Worm (Caenorhabditis elegans) whole organism, L4 larva: ENCODE results near the gene Y20C6A.4.

Experiments used
- Y5F2A.4 ChIP-seq: fragments of 200-800 bp; sonication (Bioruptor generic); optimal IDR thresholded peaks from 2 replicates; lab custom pipeline; 2018; ENCODE audit warnings: mild to moderate bottlenecking, missing genetic modification characterization, missing compliant biosample characterization
- ZK546.5 ChIP-seq, 2 experiments: sonication (generic microtip); optimal IDR thresholded peaks; 2 replicates each; lab custom pipeline; 2017; ENCODE audit warnings: missing biosample characterization in 2 of 2, missing genetic modification characterization in 2 of 2
- ama-1 ChIP-seq: fragments of 150-350 bp; optimal IDR thresholded peaks from 2 replicates; lab custom pipeline; 2014; ENCODE audit warnings: inconsistent platforms, mixed read lengths
- ceh-20 ChIP-seq: fragments of 200-800 bp; sonication (Bioruptor generic); IDR thresholded peaks from 2 replicates; pipeline ENCODE4 v1.3.6; 2022; ENCODE audit warnings: missing genetic modification reagents, missing genetic modification characterization, missing compliant biosample characterization
- ceh-82 ChIP-seq: sonication (generic microtip); optimal IDR thresholded peaks from 2 replicates; lab custom pipeline; 2017; ENCODE audit warnings: missing biosample characterization, missing genetic modification characterization
- daf-12 ChIP-seq: fragments of 150-350 bp; optimal IDR thresholded peaks from 2 replicates; lab custom pipeline; 2014; ENCODE audit warnings: missing biosample characterization, missing genetic modification reagents, missing genetic modification characterization
- daf-16 ChIP-seq, 3 experiments: sonication (generic microtip); optimal IDR thresholded peaks; 2 replicates each; lab custom pipeline; 2016 to 2017; ENCODE audit warnings: missing genetic modification characterization in 3 of 3, missing genetic modification reagents in 3 of 3, mild to moderate bottlenecking in 2 of 3, missing compliant biosample characterization in 2 of 3, missing biosample characterization in 1 of 3, moderate library complexity in 1 of 3
- daf-19 ChIP-seq: fragments of 200-800 bp; sonication (Bioruptor generic); conservative IDR thresholded peaks from 2 replicates; pipeline ENCODE4 v1.3.6; 2022; ENCODE audit warnings: missing genetic modification characterization, missing compliant biosample characterization
- dmd-6 ChIP-seq: fragments of 200-800 bp; sonication (Bioruptor generic); IDR thresholded peaks from 2 replicates; pipeline ENCODE4 v1.3.6; 2022; ENCODE audit warnings: missing genetic modification reagents, missing genetic modification characterization, missing compliant biosample characterization
- duxl-1 ChIP-seq: sonication (generic microtip); optimal IDR thresholded peaks from 2 replicates; lab custom pipeline; 2016; ENCODE audit warnings: mild to moderate bottlenecking, missing genetic modification characterization, moderate library complexity, missing compliant biosample characterization; ENCODE audit not compliant: poor library complexity
- dve-1 ChIP-seq: sonication (generic microtip); optimal IDR thresholded peaks from 2 replicates; lab custom pipeline; 2017; ENCODE audit warnings: antibody characterized with exemption, mild to moderate bottlenecking, missing genetic modification characterization, missing compliant biosample characterization; ENCODE audit not compliant: insufficient read depth
- fos-1 ChIP-seq: fragments of 150-350 bp; optimal IDR thresholded peaks from 2 replicates; lab custom pipeline; 2014; ENCODE audit warnings: missing biosample characterization, missing genetic modification characterization
- hif-1 ChIP-seq, 2 experiments: sonication (generic microtip); optimal IDR thresholded peaks; 2 replicates each; lab custom pipeline; 2016 to 2017; ENCODE audit warnings: missing compliant biosample characterization in 2 of 2, missing genetic modification characterization in 2 of 2, missing genetic modification reagents in 2 of 2, missing genotype in 2 of 2, mild to moderate bottlenecking in 1 of 2
- lim-7 ChIP-seq: fragments of 200-800 bp; sonication (Bioruptor generic); IDR thresholded peaks from 2 replicates; pipeline ENCODE4 v1.3.6; 2022; ENCODE audit warnings: missing genetic modification characterization, missing compliant biosample characterization
- lin-15B ChIP-seq: fragments of 150-350 bp; sonication (generic microtip); optimal IDR thresholded peaks from 3 replicates; lab custom pipeline; 2014; ENCODE audit warnings: missing biosample characterization, missing genetic modification characterization
- lin-38 ChIP-seq: fragments of 200-800 bp; sonication (Bioruptor generic); IDR thresholded peaks from 2 replicates; pipeline ENCODE4 v1.3.6; 2022; ENCODE audit warnings: missing genetic modification reagents, missing genetic modification characterization, missing compliant biosample characterization
- nhr-111 ChIP-seq: fragments of 200-800 bp; sonication (Bioruptor generic); optimal IDR thresholded peaks from 2 replicates; lab custom pipeline; 2018; ENCODE audit warnings: mild to moderate bottlenecking, missing genetic modification characterization, missing compliant biosample characterization
- nhr-28 ChIP-seq: fragments of 150-350 bp; optimal IDR thresholded peaks from 2 replicates; lab custom pipeline; 2014; ENCODE audit warnings: missing biosample characterization, missing genetic modification characterization
- nhr-41 ChIP-seq: fragments of 200-800 bp; sonication (Bioruptor generic); IDR thresholded peaks from 2 replicates; pipeline ENCODE4 v1.3.6; 2022; ENCODE audit warnings: missing genetic modification reagents, missing genetic modification characterization, missing compliant biosample characterization
- nhr-42 ChIP-seq: fragments of 200-800 bp; sonication (Bioruptor generic); IDR thresholded peaks from 2 replicates; pipeline ENCODE4 v1.3.6; 2022; ENCODE audit warnings: missing genetic modification characterization, missing compliant biosample characterization
- pqm-1 ChIP-seq: sonication (generic microtip); optimal IDR thresholded peaks from 2 replicates; lab custom pipeline; 2017; ENCODE audit warnings: missing biosample characterization, missing genetic modification characterization
- saeg-2 ChIP-seq: fragments of 200-800 bp; sonication (Bioruptor generic); IDR thresholded peaks from 2 replicates; pipeline ENCODE4 v1.3.6; 2022; ENCODE audit warnings: missing genetic modification reagents, missing genetic modification characterization, missing compliant biosample characterization
- sdz-12 ChIP-seq: fragments of 200-800 bp; sonication (Bioruptor generic); optimal IDR thresholded peaks from 2 replicates; lab custom pipeline; 2018; ENCODE audit warnings: mild to moderate bottlenecking, missing genetic modification characterization, missing compliant biosample characterization
- skn-1 ChIP-seq: fragments of 150-350 bp; optimal IDR thresholded peaks from 2 replicates; lab custom pipeline; 2014; ENCODE audit warnings: missing biosample characterization, missing genetic modification characterization
- snpc-4 ChIP-seq: fragments of 150-350 bp; optimal IDR thresholded peaks from 2 replicates; lab custom pipeline; 2014; ENCODE audit warnings: missing biosample characterization, missing genetic modification characterization
- spr-1 ChIP-seq: sonication (generic microtip); optimal IDR thresholded peaks from 2 replicates; lab custom pipeline; 2016; ENCODE audit warnings: mild to moderate bottlenecking, missing genetic modification characterization, missing compliant biosample characterization
- unc-39 ChIP-seq: sonication (generic microtip); optimal IDR thresholded peaks from 2 replicates; lab custom pipeline; 2017; ENCODE audit warnings: missing biosample characterization, missing genetic modification characterization
- zfp-2 ChIP-seq: sonication (generic microtip); optimal IDR thresholded peaks from 2 replicates; lab custom pipeline; 2016; ENCODE audit warnings: mild to moderate bottlenecking, missing genetic modification characterization, missing compliant biosample characterization
- ztf-11 ChIP-seq: fragments of 150-350 bp; optimal IDR thresholded peaks from 2 replicates; lab custom pipeline; 2014; ENCODE audit warnings: missing biosample characterization, missing genetic modification characterization

Gene Y20C6A.4

DNA sequence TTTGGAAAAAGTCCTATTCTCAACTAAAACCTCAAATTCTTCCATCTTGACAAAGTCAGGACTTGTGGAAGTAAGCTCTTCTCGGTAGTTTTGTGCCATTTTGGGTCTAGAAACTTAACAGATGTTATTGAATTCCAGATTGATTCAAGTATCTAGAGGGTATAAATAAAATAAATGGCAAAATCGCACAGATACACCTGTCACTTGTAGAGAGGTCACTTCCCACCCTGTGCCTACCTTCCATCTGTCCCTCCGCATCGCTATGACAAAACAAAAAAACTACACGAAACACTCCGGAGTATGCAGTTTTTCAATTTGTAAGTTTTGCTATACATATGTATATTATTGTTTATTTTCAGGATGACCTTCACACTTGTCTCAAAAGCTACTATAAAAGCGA, at the start of gene Y20C6A.4:
Gene Y20C6A.4 (plus strand): TSS at position 301 of the 400 bp plus-strand sequence.
- TF ChIP-seq zfp-2 (tag; lab: Kevin White, UChicago) (no peak), nhr-41 (no peak), hif-1 (tag; optimal IDR thresholded peaks at IDR 0.05; lab: Kevin White, UChicago) (no peak), lin-15B (tag; lab: Kevin White, UChicago) (no peak)
- TF ChIP-seq, all 104 proteins: peak for 0

DNA sequence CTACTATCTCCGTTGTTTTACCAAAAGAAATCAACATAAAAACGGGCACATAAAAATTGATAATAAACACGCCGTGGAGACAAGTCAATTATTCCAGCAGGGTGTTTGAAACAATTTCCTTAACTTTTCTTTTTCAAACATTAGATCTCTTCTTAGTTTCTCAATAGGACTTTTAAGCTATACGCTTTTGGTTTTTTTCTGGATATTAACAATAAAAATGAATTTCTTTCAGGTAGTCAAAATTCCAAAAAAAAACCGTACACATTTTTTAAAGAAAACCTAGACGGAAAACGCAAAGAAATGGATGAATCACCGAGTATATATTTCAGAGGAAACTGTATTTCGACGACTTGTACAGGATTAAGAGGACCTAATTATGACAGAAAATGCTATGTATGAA, 48.7 kb upstream of the Y20C6A.4 start, which contains the start of gene fbxa-185:
Gene fbxa-185 (plus strand): TSS at position 301 of the 400 bp plus-strand sequence.
- TF ChIP-seq nhr-111 (GFP tag; lab: Kevin White, UChicago) = no peak
- no peak for TF ChIP-seq duxl-1 (tag; lab: Kevin White, UChicago)
- TF ChIP-seq lin-38 (GFP tag; lab: Robert Waterston, UW) = no peak
- no peak for TF ChIP-seq spr-1
- no peak for TF ChIP-seq ZK546.5 (tag; optimal IDR thresholded peaks at IDR 0.05; lab: Kevin White, UChicago)
- TF ChIP-seq lim-7 (GFP tag; lab: Robert Waterston, UW) = no peak
- no peak for TF ChIP-seq ztf-11 (tag; lab: Kevin White, UChicago)
- no peak for TF ChIP-seq daf-19
- TF ChIP-seq daf-12 (tag; lab: Kevin White, UChicago) = no peak
- no peak for TF ChIP-seq unc-39
- no peak for TF ChIP-seq ceh-20 (GFP tag; lab: Robert Waterston, UW)
- TF ChIP-seq, all 104 proteins: peak for 0

DNA sequence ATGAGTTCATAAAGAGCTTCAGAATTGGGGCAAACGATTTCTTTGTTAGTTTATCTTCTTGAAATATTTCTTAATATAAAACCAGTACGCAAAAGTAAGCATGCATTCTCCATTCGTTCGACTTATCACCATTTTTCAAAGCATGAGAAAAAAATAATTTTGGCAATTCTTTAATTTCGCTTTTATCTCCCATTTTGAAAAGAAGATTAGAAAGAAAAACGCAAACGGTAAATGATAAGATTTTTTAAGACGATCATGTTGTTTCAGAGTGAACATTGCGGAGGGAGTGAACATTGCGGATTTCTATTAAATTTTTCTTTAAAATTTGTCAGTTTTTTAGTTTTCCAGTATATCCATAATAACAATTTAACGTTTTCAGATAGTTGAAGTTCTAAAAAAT, 40.7 kb upstream of the Y20C6A.4 start:
- no peak for TF ChIP-seq lin-38 (GFP tag; lab: Robert Waterston, UW)
- TF ChIP-seq snpc-4 = no peak
- TF ChIP-seq, all 104 proteins: peak for 0

DNA sequence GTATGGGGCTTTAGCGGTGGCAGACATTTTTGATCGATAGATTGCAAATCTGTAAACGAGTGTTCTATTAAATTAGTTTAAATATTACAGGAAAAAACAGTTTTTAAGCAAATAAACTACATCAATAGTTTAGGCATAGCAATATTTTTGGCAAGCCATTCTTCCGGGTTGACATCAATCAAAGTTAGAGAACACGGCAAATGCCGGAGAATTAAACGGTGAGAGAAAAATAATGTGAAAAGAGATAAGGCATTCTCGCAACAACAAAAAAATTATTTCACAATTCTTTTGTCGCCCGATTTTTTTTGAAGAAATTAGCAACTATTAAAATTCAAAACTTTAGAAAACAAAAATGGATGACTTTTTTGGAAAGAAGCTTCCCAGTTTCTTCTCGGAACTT, 35.2 kb upstream of the Y20C6A.4 start, which contains the start of the genes fbxa-188 and fbxa-189:
Gene fbxa-188 (minus strand): TSS at position 51 of the 400 bp plus-strand sequence.
Gene fbxa-189 (plus strand): TSS at position 339 of the 400 bp plus-strand sequence.
- TF ChIP-seq dmd-6 (peak; percentile 10; the same call in 1 of the 2 replicates), ama-1 (lab: Kevin White, UChicago) (no peak), daf-16 (GFP tag; optimal IDR thresholded peaks at IDR 0.05; lab: Kevin White, UChicago) (no peak), daf-16 (tag; optimal IDR thresholded peaks at IDR 0.05; lab: Kevin White, UChicago) (peak; percentile 69), ceh-82 (no peak), nhr-28 (tag; lab: Kevin White, UChicago) (peak; percentile 40), duxl-1 (tag; lab: Kevin White, UChicago) (peak; percentile 56), skn-1 (tag; lab: Kevin White, UChicago) (no peak), nhr-42 (GFP tag; lab: Robert Waterston, UW) (no peak), pqm-1 (tag; lab: Kevin White, UChicago) (peak; percentile 56), dve-1 (tag; lab: Kevin White, UChicago) (peak; percentile 12)

DNA sequence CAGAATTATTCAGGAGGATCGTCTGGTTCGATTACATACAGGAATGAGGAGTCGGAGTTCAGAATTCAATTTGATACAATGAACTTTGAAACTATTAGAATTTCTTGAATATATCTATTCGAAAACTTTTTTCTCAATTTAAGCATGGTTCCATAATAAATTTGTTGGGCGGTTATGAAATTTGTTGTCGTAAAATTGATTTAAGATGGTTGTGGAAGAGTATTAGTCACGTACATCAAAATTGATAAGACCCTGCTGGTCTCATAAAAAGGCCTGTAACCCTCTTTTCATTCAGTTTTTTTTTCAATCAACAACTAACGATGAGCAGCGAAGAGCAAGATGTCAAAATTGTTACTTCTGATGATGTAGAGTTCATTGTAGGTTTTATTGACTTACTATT, 32.4 kb upstream of the Y20C6A.4 start, which contains the start of gene skr-5:
Gene skr-5 (plus strand): TSS at position 301 of the 400 bp plus-strand sequence.
- no peak for TF ChIP-seq Y5F2A.4 (GFP tag; lab: Kevin White, UChicago)
- peak; percentile 45 for TF ChIP-seq pqm-1 (tag; lab: Kevin White, UChicago)
- TF ChIP-seq saeg-2 = no peak
- TF ChIP-seq daf-16 (GFP tag; optimal IDR thresholded peaks at IDR 0.05; lab: Kevin White, UChicago) = no peak
- peak; percentile 74 for TF ChIP-seq daf-16 (tag; optimal IDR thresholded peaks at IDR 0.05; lab: Kevin White, UChicago)
- no peak for TF ChIP-seq skn-1 (tag; lab: Kevin White, UChicago)

DNA sequence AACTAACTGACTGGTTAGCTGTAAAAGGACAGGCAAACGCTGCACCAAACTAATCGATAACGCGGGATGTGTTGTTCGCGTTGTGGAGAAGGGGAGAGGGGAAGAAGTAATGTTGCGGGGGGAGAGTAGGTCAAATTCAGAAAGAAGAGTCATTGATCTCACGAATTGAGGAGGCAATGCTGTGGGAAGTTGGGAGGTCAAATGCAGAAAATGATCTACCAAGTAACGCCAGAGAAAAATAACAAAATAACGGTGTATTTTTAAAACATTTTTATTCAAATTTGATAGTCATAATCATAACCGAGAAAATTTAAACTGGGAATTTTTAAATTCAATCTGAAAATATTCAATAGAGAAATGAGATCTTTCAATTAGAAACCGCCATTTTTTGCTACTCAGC, 29.9 kb upstream of the Y20C6A.4 start, which contains the start of gene lsy-27:
Gene lsy-27 (minus strand): TSS at position 101 of the 400 bp plus-strand sequence.
- TF ChIP-seq sdz-12 (GFP tag; lab: Kevin White, UChicago) (no peak), fos-1 (tag; lab: Kevin White, UChicago) (no peak)
